Worm (Caenorhabditis elegans): ENCODE measurements around the gene C50D2.6.

C50D2.6 gene

ce11 chrII:97992-98763 lies 13.9 kb downstream of the C50D2.6 start, which contains the start of the genes luc-7L3 and sftb-6:
TSS of gene luc-7L3 (minus strand) at chrII:98027.
TSS of gene sftb-6 (plus strand) at chrII:98404.
- TF ChIP-seq nhr-11 (tag; optimal IDR thresholded peaks at IDR 0.05) (no peak), alr-1 (tag; optimal IDR thresholded peaks at IDR 0.05; ENCODE audit: borderline replicate concordance) (peak; percentile 92), nhr-71 (tag; optimal IDR thresholded peaks at IDR 0.05) (peak; percentile 84), ztf-4 (tag; optimal IDR thresholded peaks at IDR 0.05) (no peak), fkh-10 (GFP tag; optimal IDR thresholded peaks at IDR 0.05) (no peak), unc-30 (tag; optimal IDR thresholded peaks at IDR 0.05) (no peak), snu-23 (GFP tag; optimal IDR thresholded peaks at IDR 0.05) (peak; percentile 73), egl-13 (tag; optimal IDR thresholded peaks at IDR 0.05) (peak; percentile 55), fkh-8 (tag; optimal IDR thresholded peaks at IDR 0.05) (peak; percentile 76), lsy-2 (tag; optimal IDR thresholded peaks at IDR 0.05) (peak; percentile 74 to 81), lir-3 (tag; optimal IDR thresholded peaks at IDR 0.05; ENCODE audit: poor library complexity) (no peak), swsn-7 (tag; optimal IDR thresholded peaks at IDR 0.05) (peak; percentile 79), nhr-76 (tag; optimal IDR thresholded peaks at IDR 0.05) (no peak), elt-2 (tag; optimal IDR thresholded peaks at IDR 0.05) (peak; percentile 9), lin-14 (GFP tag; optimal IDR thresholded peaks at IDR 0.05) (no peak), ceh-88 (GFP tag; IDR thresholded peaks at IDR 0.05) (peak; percentile 67), tlp-1 (tag; optimal IDR thresholded peaks at IDR 0.05) (no peak), ztf-11 (tag; optimal IDR thresholded peaks at IDR 0.05) (peak in 1 of 2 experiments; percentile 24), fos-1 (tag; optimal IDR thresholded peaks at IDR 0.05) (no peak), blmp-1 (tag; optimal IDR thresholded peaks at IDR 0.05) (peak; percentile 22), grh-1 (GFP tag; IDR thresholded peaks at IDR 0.05) (no peak), lin-39 (tag; optimal IDR thresholded peaks at IDR 0.05) (peak; percentile 56), ceh-63 (GFP tag; optimal IDR thresholded peaks at IDR 0.05) (no peak), elt-3 (tag; optimal IDR thresholded peaks at IDR 0.05) (no peak), lin-13 (GFP tag; optimal IDR thresholded peaks at IDR 0.05) (no peak), unc-86 (tag; optimal IDR thresholded peaks at IDR 0.05) (peak; percentile 53), nhr-47 (tag; optimal IDR thresholded peaks at IDR 0.05) (peak; percentile 89), mab-9 (GFP tag; IDR thresholded peaks at IDR 0.05) (peak; percentile 74; the same call in 1 of the 2 replicates), nhr-28 (tag; optimal IDR thresholded peaks at IDR 0.05) (no peak), F16B12.6 (tag; optimal IDR thresholded peaks at IDR 0.05) (peak; percentile 28), sox-4 (tag; optimal IDR thresholded peaks at IDR 0.05) (peak; percentile 65), ces-1 (GFP tag; optimal IDR thresholded peaks at IDR 0.05) (no peak), xbp-1 (tag; optimal IDR thresholded peaks at IDR 0.05) (peak; percentile 74), C16A3.4 (tag; optimal IDR thresholded peaks at IDR 0.05) (peak; percentile 49), hlh-4 (tag; optimal IDR thresholded peaks at IDR 0.05) (no peak), ceh-82 (tag; optimal IDR thresholded peaks at IDR 0.05) (peak in 2 of 3 experiments; percentile 25 to 33), ama-1 (optimal IDR thresholded peaks at IDR 0.05) (no peak), jun-1 (tag; optimal IDR thresholded peaks at IDR 0.05) (no peak), unc-98 (GFP tag; IDR thresholded peaks at IDR 0.05) (0 out of 2 replicates have a peak, but pooled peaks have one; percentile 20), ets-5 (GFP tag; IDR thresholded peaks at IDR 0.05) (no peak), efl-1 (optimal IDR thresholded peaks at IDR 0.05) (peak; percentile 38 to 48), efl-1 (GFP tag; optimal IDR thresholded peaks at IDR 0.05 in 1 of 2) (peak; percentile 61 to 87), nhr-237 (tag; optimal IDR thresholded peaks at IDR 0.05) (no peak), zip-4 (GFP tag; optimal IDR thresholded peaks at IDR 0.05) (peak; percentile 55), vab-15 (tag; optimal IDR thresholded peaks at IDR 0.05) (no peak), mdl-1 (tag; optimal IDR thresholded peaks at IDR 0.05) (no peak), mep-1 (tag; optimal IDR thresholded peaks at IDR 0.05) (peak; percentile 55), nhr-12 (tag; optimal IDR thresholded peaks at IDR 0.05) (no peak), nhr-90 (tag; optimal IDR thresholded peaks at IDR 0.05; ENCODE audit: poor library complexity) (peak; percentile 75), fkh-4 (tag; optimal IDR thresholded peaks at IDR 0.05; ENCODE audit: borderline replicate concordance) (no peak), C04F5.9 (tag; optimal IDR thresholded peaks at IDR 0.05) (peak; percentile 54), aly-2 (tag; optimal IDR thresholded peaks at IDR 0.05) (no peak)

All from whole organism, L1 larva.